Worm (Caenorhabditis elegans) whole organism, midembryonic: ENCODE results near the gene nhx-1.

ENCODE experiments used
- T22C8.4 ChIP-seq: fragments of 200-800 bp; sonication (Bioruptor generic); IDR thresholded peaks from 2 replicates; pipeline ENCODE4 v1.3.6; 2022; ENCODE audit warnings: missing genetic modification characterization, missing compliant biosample characterization
- cog-1 ChIP-seq: sonication (generic microtip); optimal IDR thresholded peaks from 2 replicates; lab custom pipeline; 2016; ENCODE audit warnings: missing genetic modification characterization, missing compliant biosample characterization
- klf-2 ChIP-seq: fragments of 200-800 bp; sonication (Bioruptor generic); conservative IDR thresholded peaks from 2 replicates; pipeline ENCODE4 v1.3.6; 2022; ENCODE audit warnings: missing genetic modification reagents, missing genetic modification characterization, missing compliant biosample characterization
- ref-1 ChIP-seq: fragments of 200-800 bp; sonication (Bioruptor generic); conservative IDR thresholded peaks from 2 replicates; pipeline ENCODE4 v1.3.6; 2022; ENCODE audit warnings: missing genetic modification reagents, missing genetic modification characterization, missing compliant biosample characterization
- ztf-29 ChIP-seq: fragments of 200-800 bp; sonication (Bioruptor generic); IDR thresholded peaks from 2 replicates; pipeline ENCODE4 v1.3.6; 2022; ENCODE audit warnings: missing genetic modification reagents, missing genetic modification characterization, missing compliant biosample characterization

DNA sequence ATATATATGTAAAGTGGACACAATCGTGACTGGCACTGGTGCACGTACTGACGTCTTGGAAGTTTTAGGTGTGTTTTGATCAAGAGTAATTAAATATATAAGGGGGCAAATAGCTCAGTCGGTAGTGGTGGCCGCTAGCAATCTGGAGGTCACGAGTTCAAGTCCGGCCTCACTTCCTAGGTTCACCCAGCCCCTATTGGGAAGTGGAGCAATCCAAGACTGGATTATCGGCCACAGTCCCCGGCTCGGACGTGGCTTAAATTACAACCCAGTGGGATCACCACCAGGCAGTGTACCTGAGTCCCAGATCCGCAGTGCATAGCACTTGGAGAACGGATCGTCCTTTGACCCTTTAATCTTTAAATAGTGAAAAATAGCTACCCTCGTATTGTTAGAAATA, 19.8 kb upstream of the nhx-1 start:
- TF ChIP-seq ref-1 (GFP tag; lab: Robert Waterston, UW) (no peak), klf-2 (GFP tag; lab: Robert Waterston, UW) (no peak), T22C8.4 (no peak), ztf-29 (no peak), cog-1 (no peak)
